Worm (Caenorhabditis elegans) whole organism, L4 larva: Measurements from ENCODE around the gene atp-2.

Experiments
- R02D3.7 ChIP-seq: fragments of 150-350 bp; sonication (generic microtip); optimal IDR thresholded peaks from 3 replicates; lab custom pipeline; 2014; ENCODE audit warnings: missing biosample characterization, missing genetic modification characterization
- T20F7.1 ChIP-seq: fragments of 200-800 bp; sonication (Bioruptor generic); optimal IDR thresholded peaks from 2 replicates; lab custom pipeline; 2018; ENCODE audit warnings: mild to moderate bottlenecking, missing genetic modification characterization, missing compliant biosample characterization
- Y105C5A.15 ChIP-seq: fragments of 200-800 bp; sonication (Bioruptor generic); IDR thresholded peaks from 2 replicates; pipeline ENCODE4 v1.3.6; 2022; ENCODE audit warnings: missing genetic modification characterization, missing compliant biosample characterization
- Y5F2A.4 ChIP-seq: fragments of 200-800 bp; sonication (Bioruptor generic); optimal IDR thresholded peaks from 2 replicates; lab custom pipeline; 2018; ENCODE audit warnings: mild to moderate bottlenecking, missing genetic modification characterization, missing compliant biosample characterization
- ZK546.5 ChIP-seq, 2 experiments: sonication (generic microtip); optimal IDR thresholded peaks; 2 replicates each; lab custom pipeline; 2017; ENCODE audit warnings: missing biosample characterization in 2 of 2, missing genetic modification characterization in 2 of 2
- aly-2 ChIP-seq: sonication (generic microtip); optimal IDR thresholded peaks from 2 replicates; lab custom pipeline; 2018; ENCODE audit warnings: missing biosample characterization, missing genetic modification characterization
- ama-1 ChIP-seq: fragments of 150-350 bp; optimal IDR thresholded peaks from 2 replicates; lab custom pipeline; 2014; ENCODE audit warnings: inconsistent platforms, mixed read lengths
- arid-1 ChIP-seq: fragments of 200-800 bp; sonication (Bioruptor generic); conservative IDR thresholded peaks from 2 replicates; pipeline ENCODE4 v1.3.6; 2022; ENCODE audit warnings: missing genetic modification reagents, missing genetic modification characterization, missing compliant biosample characterization
- ceh-28 ChIP-seq: fragments of 150-350 bp; optimal IDR thresholded peaks from 2 replicates; lab custom pipeline; 2014; ENCODE audit warnings: missing biosample characterization, missing genetic modification reagents, missing genetic modification characterization
- ceh-44 ChIP-seq: fragments of 200-800 bp; sonication (Bioruptor generic); IDR thresholded peaks from 2 replicates; pipeline ENCODE4 v1.3.6; 2022; ENCODE audit warnings: missing genetic modification reagents, missing genetic modification characterization, missing compliant biosample characterization
- ceh-62 ChIP-seq: sonication (generic microtip); optimal IDR thresholded peaks from 2 replicates; lab custom pipeline; 2017; ENCODE audit warnings: missing biosample characterization, missing genetic modification characterization
- ces-1 ChIP-seq: fragments of 150-350 bp; sonication (generic microtip); optimal IDR thresholded peaks from 4 replicates; lab custom pipeline; 2014; ENCODE audit warnings: missing biosample characterization, missing genetic modification reagents, missing genetic modification characterization
- ctbp-1 ChIP-seq: fragments of 200-800 bp; sonication (Bioruptor generic); IDR thresholded peaks from 2 replicates; pipeline ENCODE4 v1.3.6; 2022; ENCODE audit warnings: missing genetic modification reagents, missing genetic modification characterization, missing compliant biosample characterization
- daf-16 ChIP-seq, 3 experiments: sonication (generic microtip); optimal IDR thresholded peaks; 2 replicates each; lab custom pipeline; 2016 to 2017; ENCODE audit warnings: missing genetic modification characterization in 3 of 3, missing genetic modification reagents in 3 of 3, mild to moderate bottlenecking in 2 of 3, missing compliant biosample characterization in 2 of 3, missing biosample characterization in 1 of 3, moderate library complexity in 1 of 3
- dmd-8 ChIP-seq: fragments of 200-800 bp; sonication (Bioruptor generic); IDR thresholded peaks from 2 replicates; pipeline ENCODE4 v1.3.6; 2022; ENCODE audit warnings: missing genetic modification characterization, missing compliant biosample characterization
- duxl-1 ChIP-seq: sonication (generic microtip); optimal IDR thresholded peaks from 2 replicates; lab custom pipeline; 2016; ENCODE audit warnings: mild to moderate bottlenecking, missing genetic modification characterization, moderate library complexity, missing compliant biosample characterization; ENCODE audit not compliant: poor library complexity
- dve-1 ChIP-seq: sonication (generic microtip); optimal IDR thresholded peaks from 2 replicates; lab custom pipeline; 2017; ENCODE audit warnings: antibody characterized with exemption, mild to moderate bottlenecking, missing genetic modification characterization, missing compliant biosample characterization; ENCODE audit not compliant: insufficient read depth
- hlh-11 ChIP-seq: fragments of 200-800 bp; sonication (Bioruptor generic); optimal IDR thresholded peaks from 2 replicates; lab custom pipeline; 2018; ENCODE audit warnings: mild to moderate bottlenecking, missing genetic modification characterization, missing compliant biosample characterization
- hmg-1.1 ChIP-seq: fragments of 200-800 bp; sonication (Bioruptor generic); IDR thresholded peaks from 2 replicates; pipeline ENCODE4 v1.3.6; 2022; ENCODE audit warnings: missing genetic modification reagents, missing genetic modification characterization, missing compliant biosample characterization
- lin-29 ChIP-seq: fragments of 200-800 bp; sonication (Bioruptor generic); IDR thresholded peaks from 2 replicates; pipeline ENCODE4 v1.3.6; 2022; ENCODE audit warnings: missing genetic modification reagents, missing genetic modification characterization, missing compliant biosample characterization
- lin-39 ChIP-seq: fragments of 150-350 bp; optimal IDR thresholded peaks from 2 replicates; lab custom pipeline; 2014; ENCODE audit warnings: missing biosample characterization, missing genetic modification reagents, missing genetic modification characterization
- lir-3 ChIP-seq: sonication (generic microtip); optimal IDR thresholded peaks from 2 replicates; lab custom pipeline; 2016; ENCODE audit warnings: mild to moderate bottlenecking, missing genetic modification characterization, missing compliant biosample characterization
- mdl-1 ChIP-seq, 2 experiments: fragments of 150-350 bp in 1 of 2; sonication (generic microtip) in 1 of 2; optimal IDR thresholded peaks; 2 replicates each; lab custom pipeline; 2014 to 2017; ENCODE audit warnings: missing biosample characterization in 2 of 2, missing genetic modification characterization in 2 of 2
- mep-1 ChIP-seq: fragments of 150-350 bp; sonication (generic microtip); optimal IDR thresholded peaks from 3 replicates; lab custom pipeline; 2014; ENCODE audit warnings: missing biosample characterization, missing genetic modification characterization
- mxl-3 ChIP-seq: fragments of 200-800 bp; sonication (Bioruptor generic); optimal IDR thresholded peaks from 2 replicates; lab custom pipeline; 2018; ENCODE audit warnings: mild to moderate bottlenecking, missing genetic modification characterization, missing compliant biosample characterization
- nhr-10 ChIP-seq: fragments of 150-350 bp; optimal IDR thresholded peaks from 2 replicates; lab custom pipeline; 2014; ENCODE audit warnings: missing biosample characterization, missing genetic modification characterization
- nhr-102 ChIP-seq: sonication (generic microtip); optimal IDR thresholded peaks from 2 replicates; lab custom pipeline; 2016; ENCODE audit warnings: mild to moderate bottlenecking, missing genetic modification characterization, moderate library complexity, missing compliant biosample characterization
- nhr-11 ChIP-seq: fragments of 150-350 bp; optimal IDR thresholded peaks from 2 replicates; lab custom pipeline; 2014; ENCODE audit warnings: missing biosample characterization, missing genetic modification characterization
- nhr-237 ChIP-seq: sonication (generic microtip); optimal IDR thresholded peaks from 2 replicates; lab custom pipeline; 2017; ENCODE audit warnings: missing biosample characterization, missing genetic modification characterization
- nhr-28 ChIP-seq: fragments of 150-350 bp; optimal IDR thresholded peaks from 2 replicates; lab custom pipeline; 2014; ENCODE audit warnings: missing biosample characterization, missing genetic modification characterization
- nhr-76 ChIP-seq: fragments of 150-350 bp; optimal IDR thresholded peaks from 2 replicates; lab custom pipeline; 2014; ENCODE audit warnings: missing biosample characterization, missing genetic modification characterization
- nhr-77 ChIP-seq: fragments of 150-350 bp; optimal IDR thresholded peaks from 2 replicates; lab custom pipeline; 2014; ENCODE audit warnings: missing biosample characterization, missing genetic modification characterization
- pha-4 ChIP-seq, 2 experiments: fragments of 150-350 bp in 1 of 2; fragments of 200-800 bp in 1 of 2; sonication (Bioruptor generic) in 1 of 2; IDR thresholded peaks in 1 of 2; optimal IDR thresholded peaks in 1 of 2; 2 replicates each; pipeline versions ENCODE4 v1.3.6 to Lab custom; 2014 to 2022; ENCODE audit warnings: missing genetic modification characterization in 2 of 2, missing genetic modification reagents in 2 of 2, missing biosample characterization in 1 of 2, missing compliant biosample characterization in 1 of 2
- php-3 ChIP-seq: fragments of 200-800 bp; sonication (Bioruptor generic); IDR thresholded peaks from 2 replicates; pipeline ENCODE4 v1.3.6; 2022; ENCODE audit warnings: missing genetic modification reagents, missing genetic modification characterization, missing compliant biosample characterization
- pqm-1 ChIP-seq: sonication (generic microtip); optimal IDR thresholded peaks from 2 replicates; lab custom pipeline; 2017; ENCODE audit warnings: missing biosample characterization, missing genetic modification characterization
- rbr-2 ChIP-seq: sonication (generic microtip); optimal IDR thresholded peaks from 2 replicates; lab custom pipeline; 2016; ENCODE audit warnings: missing genotype, missing genetic modification characterization, missing compliant biosample characterization
- skn-1 ChIP-seq: fragments of 150-350 bp; optimal IDR thresholded peaks from 2 replicates; lab custom pipeline; 2014; ENCODE audit warnings: missing biosample characterization, missing genetic modification characterization
- spr-3 ChIP-seq: fragments of 200-800 bp; sonication (Bioruptor generic); optimal IDR thresholded peaks from 2 replicates; lab custom pipeline; 2018; ENCODE audit warnings: mild to moderate bottlenecking, missing genetic modification characterization, missing compliant biosample characterization
- unc-130 ChIP-seq: sonication (generic microtip); optimal IDR thresholded peaks from 2 replicates; lab custom pipeline; 2016; ENCODE audit warnings: missing genetic modification reagents, missing genetic modification characterization, missing compliant biosample characterization
- unc-62 ChIP-seq, 3 experiments: fragments of 150-350 bp in 1 of 3; sonication (generic microtip); optimal IDR thresholded peaks in 2 of 3; peaks in 1 of 3; 1 replicate in 1 of 3; 2 replicates in 2 of 3; lab custom pipeline; 2014 to 2017; ENCODE audit warnings: missing biosample characterization in 3 of 3, missing genetic modification characterization in 3 of 3, missing genetic modification reagents in 3 of 3, missing genotype in 1 of 3
- vab-7 ChIP-seq: fragments of 200-800 bp; sonication (Bioruptor generic); IDR thresholded peaks from 2 replicates; pipeline ENCODE4 v1.3.6; 2022; ENCODE audit warnings: missing genetic modification reagents, missing genetic modification characterization, missing compliant biosample characterization
- zfp-2 ChIP-seq: sonication (generic microtip); optimal IDR thresholded peaks from 2 replicates; lab custom pipeline; 2016; ENCODE audit warnings: mild to moderate bottlenecking, missing genetic modification characterization, missing compliant biosample characterization
- zip-11 ChIP-seq: fragments of 200-800 bp; sonication (Bioruptor generic); IDR thresholded peaks from 2 replicates; pipeline ENCODE4 v1.3.6; 2022; ENCODE audit warnings: missing genetic modification characterization, missing compliant biosample characterization
- ztf-11 ChIP-seq: fragments of 150-350 bp; optimal IDR thresholded peaks from 2 replicates; lab custom pipeline; 2014; ENCODE audit warnings: missing biosample characterization, missing genetic modification characterization

atp-2 gene

DNA sequence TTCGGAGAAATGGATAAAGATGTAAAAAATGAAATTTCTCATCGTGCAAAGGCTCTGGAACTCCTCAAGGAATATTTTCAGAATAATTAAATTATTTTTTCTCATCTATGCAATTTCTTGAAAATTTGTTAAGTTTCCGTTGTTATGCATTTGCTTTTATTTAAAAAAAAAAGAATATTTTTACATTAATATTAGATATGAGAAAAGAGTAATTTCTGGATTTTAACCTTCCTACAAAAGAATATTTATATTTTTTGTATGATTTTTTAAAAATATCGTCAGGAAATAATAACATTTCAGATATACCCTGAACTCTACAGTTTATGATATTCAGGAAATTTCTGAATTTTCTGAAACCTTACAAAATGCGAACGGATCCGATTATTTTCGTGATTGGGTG, 36.6 kb downstream of the atp-2 start, which contains the start of gene gro-1:
TSS of gene gro-1 (plus strand) at position 301 of the 400 bp plus-strand sequence.
- TF ChIP-seq hlh-11 (no peak), vab-7 (GFP tag; lab: Robert Waterston, UW) (no peak), php-3 (GFP tag; lab: Robert Waterston, UW) (no peak), ctbp-1 (GFP tag; lab: Robert Waterston, UW) (no peak), nhr-237 (tag; lab: Kevin White, UChicago) (no peak), ztf-11 (no peak), unc-62 (GFP tag; optimal IDR thresholded peaks at IDR 0.05 in 1 of 2; lab: Kevin White, UChicago) (peak in 1 of 2 experiments; percentile 17), unc-62 (tag; optimal IDR thresholded peaks at IDR 0.05; lab: Kevin White, UChicago) (no peak), mxl-3 (GFP tag; lab: Kevin White, UChicago) (no peak)

DNA sequence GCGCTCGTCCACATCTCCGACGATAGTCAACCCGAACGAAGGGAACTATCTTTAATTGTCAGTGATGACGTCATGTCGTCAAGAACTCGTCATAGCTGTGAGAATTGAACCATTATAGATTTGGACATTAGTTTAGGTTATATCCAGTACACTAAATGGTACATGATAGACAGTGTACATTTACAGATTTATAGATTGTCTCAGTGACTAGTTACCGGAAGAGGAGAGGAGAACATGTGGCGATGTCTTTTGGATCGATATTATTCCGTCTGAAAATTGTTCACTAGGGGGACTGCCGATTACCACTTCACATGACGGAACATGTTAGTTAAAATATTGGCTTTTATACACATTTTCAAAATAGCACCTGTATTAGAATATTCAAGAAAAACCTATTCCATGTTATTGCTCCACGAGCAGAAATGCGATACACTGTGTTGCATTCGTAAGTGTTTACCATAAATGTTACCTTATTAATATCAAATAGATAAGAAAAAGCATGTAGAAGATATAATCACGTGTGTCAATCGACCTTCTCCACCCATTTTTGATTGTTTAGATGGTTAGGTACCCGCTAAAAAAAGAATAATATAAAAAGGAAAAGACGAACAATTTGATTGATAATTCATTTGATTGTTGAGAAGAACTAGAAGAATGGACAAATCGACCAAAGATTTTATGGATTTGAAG, 39.1 kb downstream of the atp-2 start, which contains the start of gene ZC395.5:
TSS of gene ZC395.5 (plus strand) at position 632 of the 690 bp plus-strand sequence.
- TF ChIP-seq T20F7.1 (GFP tag; lab: Kevin White, UChicago) (peak; percentile 10), arid-1 (GFP tag; lab: Robert Waterston, UW) (no peak), ama-1 (no peak), nhr-10 (tag; lab: Kevin White, UChicago) (no peak), unc-130 (GFP tag; lab: Kevin White, UChicago) (no peak), pqm-1 (tag; lab: Kevin White, UChicago) (peak; percentile 54), zip-11 (GFP tag; lab: Robert Waterston, UW) (no peak), nhr-28 (tag; lab: Kevin White, UChicago) (peak; percentile 12), zfp-2 (tag; lab: Kevin White, UChicago) (no peak), unc-62 (GFP tag; optimal IDR thresholded peaks at IDR 0.05 in 1 of 2; lab: Kevin White, UChicago) (peak in 1 of 2 experiments; percentile 86), unc-62 (tag; optimal IDR thresholded peaks at IDR 0.05; lab: Kevin White, UChicago) (no peak), lin-29 (GFP tag; lab: Robert Waterston, UW) (no peak), dve-1 (tag; lab: Kevin White, UChicago) (peak; percentile 81), mdl-1 (tag; optimal IDR thresholded peaks at IDR 0.05; lab: Kevin White, UChicago) (peak in 1 of 2 experiments; percentile 27), dmd-8 (GFP tag; lab: Robert Waterston, UW) (no peak), hlh-11 (peak; percentile 23), daf-16 (GFP tag; optimal IDR thresholded peaks at IDR 0.05; lab: Kevin White, UChicago) (no peak), daf-16 (tag; optimal IDR thresholded peaks at IDR 0.05; lab: Kevin White, UChicago) (peak; percentile 96), ceh-28 (tag; lab: Kevin White, UChicago) (no peak), skn-1 (no peak), nhr-102 (tag; lab: Kevin White, UChicago) (no peak), php-3 (GFP tag; lab: Robert Waterston, UW) (0 out of 2 replicates have a peak, but pooled peaks have one; percentile 44), ceh-44 (GFP tag; lab: Robert Waterston, UW) (no peak), R02D3.7 (tag; lab: Kevin White, UChicago) (no peak), ZK546.5 (tag; optimal IDR thresholded peaks at IDR 0.05; lab: Kevin White, UChicago) (no peak)

DNA sequence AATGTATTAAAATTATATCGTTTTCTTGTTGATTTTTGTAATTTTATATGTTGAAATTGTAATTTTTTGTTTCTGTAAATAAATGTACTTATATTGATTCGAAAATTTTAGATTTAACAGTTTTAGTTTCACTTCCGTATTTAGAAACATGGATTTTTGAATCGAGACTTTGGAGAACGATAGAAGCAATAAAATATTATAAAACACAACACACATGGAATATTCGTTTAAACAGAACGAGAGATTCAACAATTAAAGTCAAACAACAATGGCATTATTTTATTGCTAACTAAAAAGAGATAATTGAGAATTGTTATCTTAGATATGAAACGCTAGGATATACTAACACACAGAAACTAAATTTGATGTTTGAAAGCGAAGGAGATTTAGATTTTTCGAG, 40.3 kb downstream of the atp-2 start:
- TF ChIP-seq nhr-76 (no peak), nhr-11 (no peak), daf-16 (GFP tag; optimal IDR thresholded peaks at IDR 0.05; lab: Kevin White, UChicago) (no peak), daf-16 (tag; optimal IDR thresholded peaks at IDR 0.05; lab: Kevin White, UChicago) (peak; percentile 64), nhr-28 (tag; lab: Kevin White, UChicago) (no peak), ceh-62 (tag; lab: Kevin White, UChicago) (no peak), R02D3.7 (tag; lab: Kevin White, UChicago) (no peak), ces-1 (GFP tag; lab: Kevin White, UChicago) (no peak), nhr-77 (tag; lab: Kevin White, UChicago) (peak; percentile 83), hmg-1.1 (no peak), dve-1 (tag; lab: Kevin White, UChicago) (peak; percentile 62), mep-1 (tag; lab: Kevin White, UChicago) (peak; percentile 38), rbr-2 (no peak), lin-39 (tag; lab: Kevin White, UChicago) (no peak), Y105C5A.15 (GFP tag; lab: Robert Waterston, UW) (no peak), lir-3 (tag; lab: Kevin White, UChicago) (no peak), Y5F2A.4 (GFP tag; lab: Kevin White, UChicago) (no peak), aly-2 (tag; lab: Kevin White, UChicago) (no peak), vab-7 (GFP tag; lab: Robert Waterston, UW) (no peak), duxl-1 (no peak), spr-3 (GFP tag; lab: Kevin White, UChicago) (no peak), ztf-11 (no peak), pha-4 (GFP tag; IDR thresholded peaks at IDR 0.05; lab: Robert Waterston, UW) (no peak), pha-4 (tag; optimal IDR thresholded peaks at IDR 0.05; lab: Kevin White, UChicago) (no peak)
